Worm (Caenorhabditis elegans) whole organism, L4 larva: ENCODE results near the gene tbx-9.

Experiments
- attf-4 ChIP-seq: sonication (generic microtip); optimal IDR thresholded peaks from 3 replicates; lab custom pipeline; 2017; ENCODE audit warnings: missing biosample characterization, missing genetic modification characterization
- ceh-82 ChIP-seq: sonication (generic microtip); optimal IDR thresholded peaks from 2 replicates; lab custom pipeline; 2017; ENCODE audit warnings: missing biosample characterization, missing genetic modification characterization
- fos-1 ChIP-seq: fragments of 150-350 bp; optimal IDR thresholded peaks from 2 replicates; lab custom pipeline; 2014; ENCODE audit warnings: missing biosample characterization, missing genetic modification characterization
- lin-15B ChIP-seq: fragments of 150-350 bp; sonication (generic microtip); optimal IDR thresholded peaks from 3 replicates; lab custom pipeline; 2014; ENCODE audit warnings: missing biosample characterization, missing genetic modification characterization
- lsy-2 ChIP-seq, 2 experiments: fragments of 150-350 bp in 1 of 2; sonication (generic microtip) in 1 of 2; optimal IDR thresholded peaks; 2 replicates each; lab custom pipeline; 2014 to 2017; ENCODE audit warnings: missing biosample characterization in 2 of 2, missing genetic modification characterization in 2 of 2
- nhr-76 ChIP-seq: fragments of 150-350 bp; optimal IDR thresholded peaks from 2 replicates; lab custom pipeline; 2014; ENCODE audit warnings: missing biosample characterization, missing genetic modification characterization
- nhr-77 ChIP-seq: fragments of 150-350 bp; optimal IDR thresholded peaks from 2 replicates; lab custom pipeline; 2014; ENCODE audit warnings: missing biosample characterization, missing genetic modification characterization
- pha-4 ChIP-seq, 2 experiments: fragments of 150-350 bp in 1 of 2; fragments of 200-800 bp in 1 of 2; sonication (Bioruptor generic) in 1 of 2; IDR thresholded peaks in 1 of 2; optimal IDR thresholded peaks in 1 of 2; 2 replicates each; pipeline versions ENCODE4 v1.3.6 to Lab custom; 2014 to 2022; ENCODE audit warnings: missing genetic modification characterization in 2 of 2, missing genetic modification reagents in 2 of 2, missing biosample characterization in 1 of 2, missing compliant biosample characterization in 1 of 2
- unc-39 ChIP-seq: sonication (generic microtip); optimal IDR thresholded peaks from 2 replicates; lab custom pipeline; 2017; ENCODE audit warnings: missing biosample characterization, missing genetic modification characterization
- unc-62 ChIP-seq, 3 experiments: fragments of 150-350 bp in 1 of 3; sonication (generic microtip); optimal IDR thresholded peaks in 2 of 3; peaks in 1 of 3; 1 replicate in 1 of 3; 2 replicates in 2 of 3; lab custom pipeline; 2014 to 2017; ENCODE audit warnings: missing biosample characterization in 3 of 3, missing genetic modification characterization in 3 of 3, missing genetic modification reagents in 3 of 3, missing genotype in 1 of 3

ce11 chrIII:10305295-10305694, 36.4 kb downstream of the tbx-9 start:
- TF ChIP-seq unc-62 (GFP tag; optimal IDR thresholded peaks at IDR 0.05 in 1 of 2; lab: Kevin White, UChicago) (no peak), unc-62 (tag; optimal IDR thresholded peaks at IDR 0.05; lab: Kevin White, UChicago) (no peak), attf-4 (tag; lab: Kevin White, UChicago) (no peak), unc-39 (tag; lab: Kevin White, UChicago) (no peak), nhr-77 (tag; lab: Kevin White, UChicago) (no peak), lin-15B (tag; lab: Kevin White, UChicago) (no peak), lsy-2 (tag; optimal IDR thresholded peaks at IDR 0.05; lab: Kevin White, UChicago) (no peak), pha-4 (GFP tag; IDR thresholded peaks at IDR 0.05; lab: Robert Waterston, UW) (no peak), pha-4 (tag; optimal IDR thresholded peaks at IDR 0.05; lab: Kevin White, UChicago) (no peak), nhr-76 (tag; lab: Kevin White, UChicago) (no peak), fos-1 (tag; lab: Kevin White, UChicago) (no peak), ceh-82 (tag; lab: Kevin White, UChicago) (no peak)
